Worm (Caenorhabditis elegans) whole organism, L4/young adult: Measurements from ENCODE around the gene T24D5.4.
"Not testable (repeated sequence)": the region's sequence is repeated elsewhere in the genome, so short reads cannot be mapped to it uniquely, and the experiment has no call there.

ENCODE experiments used
- W03F9.2 ChIP-seq: fragments of 150-350 bp; optimal IDR thresholded peaks from 2 replicates; lab custom pipeline; 2014; ENCODE audit warnings: missing biosample characterization, missing genetic modification characterization
- dao-5 ChIP-seq: sonication (generic microtip); optimal IDR thresholded peaks from 2 replicates; lab custom pipeline; 2016; ENCODE audit warnings: missing genotype, missing genetic modification characterization, moderate library complexity, missing compliant biosample characterization
- him-1 ChIP-seq: sonication (generic microtip); optimal IDR thresholded peaks from 2 replicates; lab custom pipeline; 2016; ENCODE audit warnings: missing genotype, missing genetic modification reagents, missing genetic modification characterization, missing compliant biosample characterization

The T24D5.4 gene

DNA sequence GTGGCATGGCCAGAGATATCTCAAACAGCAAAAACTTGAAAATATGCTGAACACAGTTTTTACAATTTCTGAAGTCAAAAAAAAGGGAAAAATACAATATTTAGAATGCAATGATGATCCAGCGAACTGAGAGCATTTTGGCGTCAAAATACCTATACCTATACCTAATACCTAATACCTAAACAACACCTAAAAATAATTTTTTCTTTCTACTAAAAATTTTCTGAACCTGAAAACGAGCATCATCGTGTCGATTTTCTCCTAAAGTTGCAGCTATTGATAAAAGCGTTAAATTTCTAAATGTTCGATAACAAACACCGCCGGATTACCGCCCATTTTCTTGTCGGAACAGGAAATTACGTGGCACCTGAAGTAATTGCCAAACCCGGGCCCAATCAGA lies at the start of gene T24D5.4:
T24D5.4 (plus strand) TSS at position 301 of the 400 bp plus-strand sequence.
- TF ChIP-seq dao-5 (tag; lab: Kevin White, UChicago) (no peak), him-1 (no peak), W03F9.2 (tag; lab: Kevin White, UChicago) (no peak)

DNA sequence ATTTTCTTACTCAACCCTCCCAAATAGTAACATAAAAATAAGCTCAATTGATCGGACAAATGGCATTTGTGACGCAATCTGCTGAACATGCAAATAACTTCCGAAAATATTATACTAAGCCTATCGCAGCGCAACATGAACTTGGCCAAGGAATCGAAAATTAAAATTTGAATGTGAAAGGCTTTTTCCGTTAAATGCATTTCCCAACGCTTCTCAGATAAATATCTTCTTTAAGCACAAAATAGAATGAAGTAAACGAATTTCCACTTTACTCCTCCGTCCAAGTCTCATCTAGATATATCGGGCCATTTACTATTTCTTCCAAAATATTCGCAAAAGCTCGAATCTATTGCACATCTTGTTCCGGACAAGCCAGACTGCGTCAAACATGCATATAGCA lies 47.9 kb upstream of the T24D5.4 start:
- TF ChIP-seq dao-5 (tag; lab: Kevin White, UChicago), result no peak
- TF ChIP-seq W03F9.2 (tag; lab: Kevin White, UChicago), result no peak
- TF ChIP-seq him-1, result no peak

DNA sequence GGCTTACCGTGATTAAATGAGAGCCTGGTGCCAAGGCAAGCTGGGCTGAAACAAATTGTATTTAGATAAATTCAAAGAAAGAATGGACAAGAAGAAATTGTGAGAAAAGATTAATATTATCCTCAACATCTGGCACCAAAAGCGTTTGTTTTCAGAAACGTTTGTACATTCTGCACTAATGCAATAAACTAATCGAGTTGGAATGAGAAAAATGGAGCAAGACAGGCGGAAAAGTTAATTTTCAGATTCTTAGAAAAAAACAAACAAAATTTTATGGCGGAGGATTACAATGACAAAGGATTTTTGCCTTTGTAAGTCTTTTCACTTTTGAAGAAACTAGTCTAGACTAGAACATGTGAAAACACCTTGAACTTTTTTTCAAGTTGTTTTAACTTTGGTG lies 45.3 kb upstream of the T24D5.4 start, which contains the start of gene npr-4:
npr-4 (minus strand) TSS at position 52 of the 400 bp plus-strand sequence.
- TF ChIP-seq W03F9.2 (tag; lab: Kevin White, UChicago) (no peak), him-1 (no peak), dao-5 (tag; lab: Kevin White, UChicago) (no peak)

DNA sequence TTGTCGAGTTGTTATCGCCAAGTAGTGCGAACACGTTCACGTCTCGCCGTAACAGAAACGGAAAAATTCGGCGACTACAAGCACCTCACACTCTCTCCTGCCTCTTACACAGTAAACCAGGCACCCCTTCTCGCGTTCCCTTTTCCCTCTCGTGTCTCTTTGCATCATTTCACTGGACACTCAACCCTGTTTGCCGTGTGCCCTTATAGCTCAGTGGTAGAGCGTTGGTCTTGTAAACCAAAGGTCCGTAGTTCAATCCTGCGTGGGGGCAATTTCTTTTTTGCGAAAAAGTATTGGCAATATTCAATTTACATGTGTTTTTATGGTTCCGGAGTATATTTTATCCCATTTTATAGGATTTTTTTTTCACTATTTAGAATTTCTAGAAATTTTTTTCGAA lies 33.4 kb upstream of the T24D5.4 start:
- TF ChIP-seq dao-5 (tag; lab: Kevin White, UChicago) (peak; percentile 75), him-1 (peak; percentile 85), W03F9.2 (tag; lab: Kevin White, UChicago) (peak; percentile 15)

DNA sequence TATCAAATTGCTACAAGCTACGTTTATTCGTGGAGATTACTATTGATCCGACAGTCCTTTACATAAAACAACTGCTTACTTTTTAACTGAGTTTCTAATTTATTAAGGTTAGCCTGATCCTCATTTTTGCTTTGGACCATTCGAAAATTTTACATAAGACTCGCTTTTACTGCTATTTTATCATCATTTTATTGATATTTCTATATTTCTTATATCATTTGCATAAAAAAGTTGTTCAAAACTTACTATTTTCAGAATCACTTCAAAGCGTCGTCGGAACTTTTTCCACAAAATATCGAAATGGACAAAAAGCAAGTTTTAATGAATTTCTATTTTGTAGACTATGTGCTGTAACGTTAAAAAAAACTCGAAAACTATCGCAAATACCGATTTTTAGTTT lies 22.5 kb upstream of the T24D5.4 start, which contains the start of gene T24D5.1:
T24D5.1 (plus strand) TSS at position 301 of the 400 bp plus-strand sequence.
- TF ChIP-seq W03F9.2 (tag; lab: Kevin White, UChicago) (no peak), him-1 (no peak)

DNA sequence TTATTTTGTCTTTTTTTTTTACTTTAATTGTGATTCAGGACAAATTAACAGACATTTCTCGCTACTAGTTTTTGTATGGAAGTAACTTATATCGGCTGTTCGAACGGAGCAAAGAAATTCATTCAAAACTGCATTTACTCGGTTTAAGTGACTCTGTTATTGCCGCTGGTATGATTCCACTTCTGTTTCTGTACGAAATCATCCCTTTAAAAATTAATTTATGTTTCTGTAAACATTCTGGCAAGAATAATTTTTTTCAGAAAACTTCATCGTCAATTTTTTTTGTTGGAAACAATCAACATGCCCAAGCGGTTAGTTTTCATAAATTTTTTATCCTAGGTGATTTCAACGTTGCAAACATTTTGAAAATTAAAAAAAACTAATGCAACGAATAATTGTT lies 17.2 kb upstream of the T24D5.4 start, which contains the start of gene T24D5.3:
T24D5.3 (plus strand) TSS at position 301 of the 400 bp plus-strand sequence.
- TF ChIP-seq W03F9.2 (tag; lab: Kevin White, UChicago) (no peak), dao-5 (tag; lab: Kevin White, UChicago) (no peak), him-1 (no peak)

DNA sequence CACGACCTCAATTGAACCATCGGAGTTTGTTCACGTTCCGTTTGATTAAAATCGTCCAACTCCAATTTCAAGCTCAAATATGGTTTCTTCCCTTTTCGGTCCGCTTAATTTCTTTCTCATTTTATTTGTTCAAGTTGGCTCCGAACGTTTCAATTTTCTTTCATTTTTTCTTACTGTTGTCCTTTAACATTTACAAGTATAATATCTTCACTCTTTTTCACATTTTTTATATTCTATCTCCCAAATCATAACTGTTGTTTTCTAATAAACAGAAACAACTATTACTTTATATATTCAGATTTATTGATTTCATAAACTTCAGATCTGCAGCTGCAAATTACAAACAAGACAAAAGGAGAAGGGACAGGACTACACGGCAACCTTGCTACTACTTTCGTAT lies 13.5 kb upstream of the T24D5.4 start:
- TF ChIP-seq him-1, result no peak
- no peak for TF ChIP-seq W03F9.2 (tag; lab: Kevin White, UChicago)
- TF ChIP-seq dao-5 (tag; lab: Kevin White, UChicago), result no peak

DNA sequence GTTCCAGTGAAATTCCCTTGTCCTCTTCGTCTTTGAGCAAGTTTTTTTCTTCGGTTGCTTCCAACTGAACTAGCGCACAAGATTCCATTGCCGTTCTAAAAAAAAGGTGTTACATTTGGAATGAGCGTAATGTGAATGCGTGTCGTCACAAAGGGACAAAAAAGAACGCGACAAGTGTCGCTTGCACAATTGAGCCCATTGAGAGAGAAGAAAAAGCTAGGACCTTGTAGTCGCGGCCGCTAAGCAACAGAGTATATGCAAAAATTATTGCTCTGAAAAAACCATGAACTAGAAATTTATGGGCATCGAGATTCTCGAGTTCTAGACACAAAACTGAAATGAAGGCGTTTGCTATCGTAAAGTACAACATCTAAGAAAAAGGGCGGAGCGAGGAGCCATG lies 10.6 kb upstream of the T24D5.4 start, which contains the start of gene T24D5.2:
T24D5.2 (minus strand) TSS at position 101 of the 400 bp plus-strand sequence.
- no peak for TF ChIP-seq him-1
- TF ChIP-seq W03F9.2 (tag; lab: Kevin White, UChicago), result no peak
- no peak for TF ChIP-seq dao-5 (tag; lab: Kevin White, UChicago)

DNA sequence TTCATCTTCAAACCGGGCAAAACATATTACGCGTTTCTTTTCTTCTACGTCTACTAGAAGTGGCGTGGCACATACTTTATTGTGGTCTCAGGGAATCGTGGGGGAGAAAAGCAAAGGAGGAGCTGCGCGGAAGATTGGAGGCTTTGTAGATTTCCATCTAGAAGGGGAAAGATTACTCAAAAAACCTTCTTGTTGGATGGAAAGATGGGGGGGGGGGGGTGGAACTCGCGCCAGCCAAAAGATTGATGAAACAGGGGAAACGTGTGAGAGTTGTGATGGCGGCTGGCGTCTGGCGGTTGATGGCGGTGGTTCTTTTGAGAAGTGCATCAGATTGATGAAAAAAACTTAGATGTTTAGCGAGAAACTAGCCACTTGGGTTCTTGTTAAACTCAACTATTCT lies 7.5 kb upstream of the T24D5.4 start:
- TF ChIP-seq W03F9.2 (tag; lab: Kevin White, UChicago), result no peak
- no peak for TF ChIP-seq him-1
- no peak for TF ChIP-seq dao-5 (tag; lab: Kevin White, UChicago)

DNA sequence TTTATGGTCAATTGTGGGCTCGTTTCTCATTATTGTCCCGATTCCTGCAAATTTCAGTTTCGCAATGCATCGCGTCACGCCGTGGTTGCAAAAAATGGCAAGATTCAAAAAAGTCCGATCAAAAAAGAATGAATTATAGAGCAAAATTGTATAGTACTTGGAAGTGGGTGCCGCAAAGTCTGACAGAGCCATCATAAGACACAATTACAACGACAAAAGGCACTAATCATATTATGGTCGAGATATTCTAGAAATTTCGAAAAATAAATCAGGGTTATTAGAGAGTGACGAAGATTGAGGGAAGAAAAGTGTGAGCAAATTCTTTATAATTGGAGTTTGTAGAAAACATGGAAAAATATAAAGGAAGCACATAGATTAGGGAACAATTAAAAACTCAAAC lies 1.8 kb upstream of the T24D5.4 start:
- TF ChIP-seq him-1, result no peak
- TF ChIP-seq dao-5 (tag; lab: Kevin White, UChicago), result no peak
- no peak for TF ChIP-seq W03F9.2 (tag; lab: Kevin White, UChicago)

DNA sequence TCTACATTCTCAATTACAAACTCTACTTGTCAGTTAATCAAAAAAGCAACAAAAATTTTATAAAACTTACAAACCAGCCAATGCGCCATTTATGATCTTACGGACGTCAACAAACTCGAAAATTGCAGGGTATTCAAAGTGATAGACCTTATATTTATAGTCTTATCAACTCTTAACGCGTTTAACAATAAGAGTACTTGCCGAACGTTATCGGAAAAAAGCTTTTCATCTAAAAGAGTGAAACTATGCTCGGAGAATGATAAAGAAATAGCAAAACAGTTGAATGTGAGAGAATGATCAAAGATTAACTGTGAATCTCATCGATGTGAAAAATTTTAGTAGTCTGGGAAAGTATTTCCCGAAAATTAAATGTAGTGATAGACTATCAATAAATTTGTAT lies 1.0 kb upstream of the T24D5.4 start:
- no peak for TF ChIP-seq W03F9.2 (tag; lab: Kevin White, UChicago)
- TF ChIP-seq dao-5 (tag; lab: Kevin White, UChicago), result no peak
- TF ChIP-seq him-1, result no peak

DNA sequence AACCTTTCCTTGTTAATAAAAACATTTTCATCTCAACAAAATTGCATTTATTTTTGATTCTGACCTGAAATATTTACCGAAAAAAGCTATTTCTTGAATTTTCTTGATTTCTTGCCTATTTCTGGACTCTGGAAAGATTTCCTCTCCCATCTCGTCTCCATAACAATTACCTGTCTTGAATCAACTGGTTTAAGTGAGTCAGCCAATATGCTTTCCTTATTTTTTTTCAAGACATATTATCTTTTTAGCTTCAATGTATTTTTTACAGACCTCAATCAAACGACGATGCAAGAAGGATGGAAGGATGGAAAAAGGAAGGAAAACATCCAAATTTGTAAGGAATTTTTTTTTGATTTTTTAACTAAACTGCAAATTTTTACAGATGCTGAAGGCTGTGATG lies 5.6 kb downstream of the T24D5.4 start:
- TF ChIP-seq W03F9.2 (tag; lab: Kevin White, UChicago) (no peak), him-1 (no peak), dao-5 (tag; lab: Kevin White, UChicago) (no peak)

DNA sequence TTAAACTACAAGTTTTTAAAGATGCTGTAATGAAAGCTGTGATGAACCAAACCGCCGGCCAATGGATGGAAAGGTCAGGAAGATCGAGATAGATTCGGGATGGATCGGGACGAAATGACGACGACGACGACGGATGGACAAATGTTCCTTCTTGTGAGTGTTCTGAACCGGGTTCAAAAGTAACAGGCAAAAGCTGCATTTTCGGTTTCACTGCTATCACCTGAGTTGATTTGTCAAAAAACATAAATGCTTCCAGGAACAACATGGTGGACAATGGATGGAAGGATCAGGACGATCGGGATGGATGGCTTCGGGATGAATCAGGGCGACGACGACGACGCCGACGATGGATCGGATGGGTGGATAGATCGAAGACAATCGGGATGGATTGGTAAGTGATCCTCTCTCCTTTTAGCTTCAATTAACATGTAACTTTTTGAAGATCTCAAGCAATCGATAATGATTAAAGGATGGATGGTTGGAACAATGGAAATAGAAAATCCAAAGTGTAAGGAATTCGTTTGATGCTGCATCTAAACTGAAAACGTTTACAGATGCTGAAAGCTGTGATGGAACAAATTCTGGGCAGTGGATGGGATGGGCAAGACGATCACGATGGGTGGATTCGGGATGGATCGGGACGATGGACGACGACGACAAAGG lies 6.5 kb downstream of the T24D5.4 start, which contains the start of the genes T24D5.6 and R09A8.9:
T24D5.6 (plus strand) TSS at position 301 of the 663 bp plus-strand sequence.
R09A8.9 (plus strand) TSS at position 613 of the 663 bp plus-strand sequence.
- TF ChIP-seq dao-5 (tag; lab: Kevin White, UChicago), result no peak
- no peak for TF ChIP-seq W03F9.2 (tag; lab: Kevin White, UChicago)
- TF ChIP-seq him-1, result no peak

DNA sequence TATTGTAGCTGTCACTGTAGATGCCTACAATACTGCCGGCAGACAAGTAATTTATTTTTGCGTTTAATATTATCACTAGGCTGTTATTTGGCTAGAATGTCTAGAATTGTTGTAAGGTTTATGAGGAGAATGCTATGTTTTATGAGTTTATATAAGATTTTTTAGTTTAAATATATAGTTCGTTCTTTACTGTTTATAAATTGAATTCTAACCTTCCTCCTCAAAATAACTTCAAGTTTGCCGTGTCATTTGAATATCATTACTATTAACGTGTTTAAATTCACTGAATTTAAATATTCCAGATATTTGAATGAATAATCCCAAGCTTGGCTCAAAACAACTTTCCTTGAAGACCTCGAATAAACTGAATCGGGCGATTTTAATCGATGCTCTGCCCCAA lies 16.5 kb downstream of the T24D5.4 start, which contains the start of gene R09A8.1:
R09A8.1 (plus strand) TSS at position 301 of the 400 bp plus-strand sequence.
- TF ChIP-seq dao-5 (tag; lab: Kevin White, UChicago); him-1; W03F9.2 (tag; lab: Kevin White, UChicago): not testable (repeated sequence)
